Fruit fly (Drosophila melanogaster): ENCODE results near the gene CG31300.

CG31300 gene

DNA sequence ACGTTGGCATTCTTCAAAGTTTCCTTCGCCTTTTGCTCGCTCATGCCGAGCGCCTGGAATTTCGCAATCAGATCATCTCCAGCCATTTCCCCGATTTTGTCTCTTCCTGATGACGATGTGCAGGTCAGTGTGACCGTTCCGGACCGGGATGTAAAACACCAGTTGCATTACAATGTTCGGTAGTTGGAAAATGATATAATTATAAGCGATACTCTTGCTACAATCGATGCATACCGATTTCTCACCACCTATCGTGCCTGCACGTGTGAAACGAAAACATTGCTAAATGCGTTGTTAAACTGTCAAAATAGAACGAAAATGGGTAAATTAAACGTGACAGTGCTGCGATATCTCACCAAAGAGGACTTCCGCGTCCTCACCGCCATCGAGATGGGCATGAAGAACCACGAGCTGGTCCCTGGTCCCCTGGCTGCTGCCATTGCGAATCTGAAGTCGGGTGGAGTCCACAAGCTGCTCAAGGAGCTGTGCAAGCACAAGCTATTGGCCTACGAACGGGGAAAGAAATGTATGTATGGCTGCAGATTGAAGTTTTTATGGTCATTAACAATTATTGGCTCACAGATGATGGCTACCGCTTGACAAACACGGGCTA lies 17.7 kb upstream of the CG31300 start, which contains the start of the genes GlnRS and RIOK2 (continued):
- TF ChIP-seq CG9932 (GFP tag; IDR thresholded peaks at IDR 0.05) (peak; percentile 49; the same call in 1 of the 2 replicates), fd96Cb (tag; optimal IDR thresholded peaks at IDR 0.05) (no peak), H2.0 (GFP tag; IDR thresholded peaks at IDR 0.05) (no peak), ham (GFP tag; IDR thresholded peaks at IDR 0.05) (no peak), hth (optimal IDR thresholded peaks at IDR 0.05) (no peak), CG7556 (GFP tag; optimal IDR thresholded peaks at IDR 0.05) (no peak), CG10979 (tag; optimal IDR thresholded peaks at IDR 0.05) (peak; percentile 1), CG3726 (GFP tag; IDR thresholded peaks at IDR 0.05) (no peak), Hmx (GFP tag; optimal IDR thresholded peaks at IDR 0.05) (no peak), ato (GFP tag; IDR thresholded peaks at IDR 0.05; ENCODE audit: partially characterized antibody) (peak; percentile 90), CG12219 (GFP tag; optimal IDR thresholded peaks at IDR 0.05) (no peak), eve (GFP tag; optimal IDR thresholded peaks at IDR 0.05) (no peak), tup (GFP tag; optimal IDR thresholded peaks at IDR 0.05) (no peak), Atf3 (GFP tag; optimal IDR thresholded peaks at IDR 0.05) (peak; percentile 5), CG18011 (GFP tag; optimal IDR thresholded peaks at IDR 0.05) (no peak), Ssrp (tag; optimal IDR thresholded peaks at IDR 0.05) (no peak), CHES-1-like (GFP tag; optimal IDR thresholded peaks at IDR 0.05) (peak; percentile 64), HmgD (GFP tag; optimal IDR thresholded peaks at IDR 0.05) (peak; percentile 50), dmrt11E (tag; optimal IDR thresholded peaks at IDR 0.05) (no peak), CG5953 (GFP tag; IDR thresholded peaks at IDR 0.05) (no peak), CG9437 (GFP tag; optimal IDR thresholded peaks at IDR 0.05) (no peak), CG30403 (GFP tag; optimal IDR thresholded peaks at IDR 0.05) (peak; percentile 6), CG9876 (GFP tag; optimal IDR thresholded peaks at IDR 0.05) (no peak), Hr78 (GFP tag; optimal IDR thresholded peaks at IDR 0.05) (peak in 1 of 2 experiments; percentile 41), prd (optimal IDR thresholded peaks at IDR 0.05) (no peak), prd (GFP tag; IDR thresholded peaks at IDR 0.05) (no peak), CG15514 (GFP tag; optimal IDR thresholded peaks at IDR 0.05) (peak; percentile 83), dmrt99B (tag; optimal IDR thresholded peaks at IDR 0.05) (no peak), usp (GFP tag; optimal IDR thresholded peaks at IDR 0.05) (no peak), Myb (GFP tag; optimal IDR thresholded peaks at IDR 0.05) (peak; percentile 60), zfh2 (GFP tag; optimal IDR thresholded peaks at IDR 0.05) (peak; percentile 27), Chrac-16 (GFP tag; optimal IDR thresholded peaks at IDR 0.05) (no peak), ken (GFP tag; IDR thresholded peaks at IDR 0.05) (no peak), pho (GFP tag; optimal IDR thresholded peaks at IDR 0.05) (peak; percentile 5), CG18262 (tag; optimal IDR thresholded peaks at IDR 0.05) (no peak), phol (tag; optimal IDR thresholded peaks at IDR 0.05) (peak; percentile 69), Oaz (GFP tag; IDR thresholded peaks at IDR 0.05) (no peak), sens (GFP tag) (peak; percentile 71), fd3F (GFP tag; optimal IDR thresholded peaks at IDR 0.05) (no peak), CG2199 (GFP tag; IDR thresholded peaks at IDR 0.05) (no peak), psq (GFP tag; optimal IDR thresholded peaks at IDR 0.05) (no peak), CG10431 (GFP tag; optimal IDR thresholded peaks at IDR 0.05) (no peak), CG31365 (tag; optimal IDR thresholded peaks at IDR 0.05) (no peak), Hey (tag; optimal IDR thresholded peaks at IDR 0.05) (no peak), hkb (optimal IDR thresholded peaks at IDR 0.05) (no peak), hkb (GFP tag; IDR thresholded peaks at IDR 0.05) (no peak), NK7.1 (GFP tag; optimal IDR thresholded peaks at IDR 0.05) (no peak), dan (GFP tag; IDR thresholded peaks at IDR 0.05) (no peak), z (GFP tag; IDR thresholded peaks at IDR 0.05) (no peak), CG18476 (GFP tag; optimal IDR thresholded peaks at IDR 0.05) (no peak), en (GFP tag; optimal IDR thresholded peaks at IDR 0.05) (no peak), CG17328 (GFP tag; IDR thresholded peaks at IDR 0.05) (no peak)
